Fruit fly (Drosophila melanogaster) whole organism, embryonic: ENCODE measurements around the gene CG42538.

ENCODE experiments used
- BEAF-32 ChIP-seq: fragments of 200-800 bp; sonication (Bioruptor generic); optimal IDR thresholded peaks from 3 replicates; lab custom pipeline; 2017; ENCODE audit warnings: missing biosample characterization, missing genetic modification characterization, mild to moderate bottlenecking, moderate library complexity, missing genetic modification reagents
- CG1024 ChIP-seq: fragments of 200-800 bp; sonication (Bioruptor generic); IDR thresholded peaks from 2 replicates; pipeline ENCODE4 v1.3.6; 2022; ENCODE audit warnings: missing biosample characterization, missing genetic modification characterization
- CG10321 ChIP-seq: fragments of 200-800 bp; sonication (Bioruptor generic); IDR thresholded peaks from 2 replicates; pipeline ENCODE4 v1.3.6; 2022; ENCODE audit warnings: missing biosample characterization, missing genetic modification characterization
- CG11085 ChIP-seq: fragments of 200-800 bp; sonication (Bioruptor generic); IDR thresholded peaks from 2 replicates; pipeline ENCODE4 v1.3.6; 2022; ENCODE audit warnings: missing biosample characterization, missing genetic modification characterization
- CG11696 ChIP-seq: fragments of 200-800 bp; sonication (Bioruptor generic); IDR thresholded peaks from 2 replicates; pipeline ENCODE4 v1.3.6; 2022; ENCODE audit warnings: missing biosample characterization, missing genetic modification characterization
- CG12155 ChIP-seq: fragments of 200-800 bp; sonication (Bioruptor generic); optimal IDR thresholded peaks from 3 replicates; lab custom pipeline; 2016; ENCODE audit warnings: missing biosample characterization, missing genetic modification characterization
- CG12769 ChIP-seq: fragments of 200-800 bp; sonication (Bioruptor generic); optimal IDR thresholded peaks from 2 replicates; lab custom pipeline; 2019; ENCODE audit warnings: missing biosample characterization, mild to moderate bottlenecking, missing genetic modification characterization, moderate library complexity
- CG14050 ChIP-seq: fragments of 200-800 bp; sonication (Bioruptor generic); IDR thresholded peaks from 3 replicates; pipeline ENCODE4 v1.3.6; 2022; ENCODE audit warnings: missing biosample characterization, missing genetic modification characterization
- CG15514 ChIP-seq: fragments of 200-800 bp; sonication (Bioruptor generic); optimal IDR thresholded peaks from 3 replicates; lab custom pipeline; 2017; ENCODE audit warnings: missing biosample characterization, missing genetic modification characterization, mild to moderate bottlenecking, moderate library complexity, missing genetic modification reagents
- CG1603 ChIP-seq: fragments of 200-800 bp; sonication (Bioruptor generic); optimal IDR thresholded peaks from 2 replicates; lab custom pipeline; 2019; ENCODE audit warnings: missing biosample characterization, mild to moderate bottlenecking, missing genetic modification characterization, moderate library complexity
- CG16779 ChIP-seq: fragments of 200-800 bp; sonication (Bioruptor generic); IDR thresholded peaks from 2 replicates; pipeline ENCODE4 v1.3.6; 2022; ENCODE audit warnings: missing biosample characterization, missing genetic modification characterization
- CG32767 ChIP-seq: fragments of 200-800 bp; sonication (Bioruptor generic); IDR thresholded peaks from 2 replicates; pipeline ENCODE4 v1.3.6; 2022; ENCODE audit warnings: missing biosample characterization, missing genetic modification characterization
- CG42726 ChIP-seq: fragments of 200-800 bp; sonication (Bioruptor generic); IDR thresholded peaks from 2 replicates; pipeline ENCODE4 v1.3.6; 2022; ENCODE audit warnings: missing biosample characterization, missing genetic modification characterization; ENCODE audit not compliant: partially characterized antibody
- CG4360 ChIP-seq: fragments of 200-800 bp; sonication (Bioruptor generic); IDR thresholded peaks from 2 replicates; pipeline ENCODE4 v1.3.6; 2022; ENCODE audit warnings: missing biosample characterization, missing genetic modification characterization
- CG43689 ChIP-seq: fragments of 200-800 bp; sonication (Bioruptor generic); IDR thresholded peaks from 2 replicates; pipeline ENCODE4 v1.3.6; 2022; ENCODE audit warnings: missing biosample characterization, missing genetic modification characterization
- CG4404 ChIP-seq: fragments of 200-800 bp; sonication (Bioruptor generic); IDR thresholded peaks from 2 replicates; pipeline ENCODE4 v1.3.6; 2022; ENCODE audit warnings: missing biosample characterization, missing genetic modification characterization
- CG4617 ChIP-seq: fragments of 200-800 bp; sonication (Bioruptor generic); optimal IDR thresholded peaks from 3 replicates; lab custom pipeline; 2016; ENCODE audit warnings: missing biosample characterization, missing genetic modification characterization, borderline replicate concordance
- CG4820 ChIP-seq: fragments of 200-800 bp; sonication (Bioruptor generic); optimal IDR thresholded peaks from 3 replicates; lab custom pipeline; 2016; ENCODE audit warnings: missing biosample characterization, missing genetic modification characterization
- CG6791 ChIP-seq: fragments of 200-800 bp; sonication (Bioruptor generic); IDR thresholded peaks from 3 replicates; pipeline ENCODE4 v1.3.6; 2022; ENCODE audit warnings: missing biosample characterization, missing genetic modification characterization; ENCODE audit not compliant: partially characterized antibody
- CG8281 ChIP-seq: fragments of 200-800 bp; sonication (Bioruptor generic); optimal IDR thresholded peaks from 2 replicates; lab custom pipeline; 2018; ENCODE audit warnings: missing biosample characterization, mild to moderate bottlenecking, missing genetic modification characterization, moderate library complexity
- CG9817 ChIP-seq: fragments of 200-800 bp; sonication (Bioruptor generic); optimal IDR thresholded peaks from 2 replicates; lab custom pipeline; 2018; ENCODE audit warnings: missing biosample characterization, mild to moderate bottlenecking, missing genetic modification characterization, moderate library complexity
- Deaf1 ChIP-seq: fragments of 200-800 bp; optimal IDR thresholded peaks from 3 replicates; lab custom pipeline; 2019; ENCODE audit warnings: missing biosample characterization, mild to moderate bottlenecking, missing genetic modification characterization, moderate library complexity
- Dref ChIP-seq: fragments of 200-800 bp; sonication (Bioruptor generic); IDR thresholded peaks from 2 replicates; pipeline ENCODE4 v1.3.6; 2022; ENCODE audit warnings: missing biosample characterization, missing genetic modification characterization
- Fer1 ChIP-seq: fragments of 200-800 bp; sonication (Bioruptor generic); optimal IDR thresholded peaks from 2 replicates; lab custom pipeline; 2017; ENCODE audit warnings: missing biosample characterization, mild to moderate bottlenecking, missing genetic modification characterization
- Fer3 ChIP-seq: fragments of 200-800 bp; sonication (Bioruptor generic); optimal IDR thresholded peaks from 2 replicates; lab custom pipeline; 2018; ENCODE audit warnings: missing biosample characterization, mild to moderate bottlenecking, missing genetic modification characterization, moderate library complexity
- Lhr ChIP-seq: fragments of 200-800 bp; sonication (Bioruptor generic); optimal IDR thresholded peaks from 3 replicates; lab custom pipeline; 2017; ENCODE audit warnings: mild to moderate bottlenecking, missing biosample characterization, missing genetic modification reagents, missing genetic modification characterization
- Lpt ChIP-seq: fragments of >200 bp; optimal IDR thresholded peaks from 2 replicates; lab custom pipeline; 2018; ENCODE audit warnings: missing biosample characterization, missing genetic modification characterization
- NFAT ChIP-seq: fragments of 200-800 bp; sonication (Bioruptor generic); IDR thresholded peaks from 2 replicates; pipeline ENCODE4 v1.3.6; 2022; ENCODE audit warnings: missing biosample characterization, missing genetic modification characterization
- Ravus ChIP-seq: fragments of 200-800 bp; sonication (Bioruptor generic); IDR thresholded peaks from 2 replicates; pipeline ENCODE4 v1.3.6; 2022; ENCODE audit warnings: missing biosample characterization, missing genetic modification characterization
- Rx ChIP-seq: fragments of 200-800 bp; sonication (Bioruptor generic); IDR thresholded peaks from 2 replicates; pipeline ENCODE4 v1.3.6; 2022; ENCODE audit warnings: missing biosample characterization, missing genetic modification characterization
- Trl ChIP-seq, 3 experiments: fragments of >200 bp in 2 of 3; fragments of 200-800 bp in 1 of 3; sonication (Bioruptor generic) in 1 of 3; optimal IDR thresholded peaks; 2 replicates in 1 of 3; 3 replicates in 2 of 3; lab custom pipeline; 2016 to 2017; ENCODE audit warnings: missing biosample characterization in 1 of 3, missing genetic modification characterization in 1 of 3
- ara ChIP-seq: fragments of 200-800 bp; sonication (Bioruptor generic); IDR thresholded peaks from 2 replicates; pipeline ENCODE4 v1.3.6; 2022; ENCODE audit warnings: missing biosample characterization, missing genetic modification characterization
- bowl ChIP-seq: fragments of 200-800 bp; sonication (Bioruptor generic); IDR thresholded peaks from 2 replicates; pipeline ENCODE4 v1.3.6; 2022; ENCODE audit warnings: missing biosample characterization, missing genetic modification characterization
- br ChIP-seq: fragments of >200 bp; optimal IDR thresholded peaks from 2 replicates; lab custom pipeline; 2017
- da ChIP-seq: fragments of 200-800 bp; sonication (Bioruptor generic); optimal IDR thresholded peaks from 2 replicates; lab custom pipeline; 2016; ENCODE audit warnings: missing biosample characterization, missing genetic modification characterization
- dmrt11E ChIP-seq: fragments of 200-800 bp; sonication (Bioruptor generic); optimal IDR thresholded peaks from 3 replicates; lab custom pipeline; 2018; ENCODE audit warnings: missing biosample characterization, mild to moderate bottlenecking, missing genetic modification characterization, moderate library complexity
- ems ChIP-seq: fragments of 200-800 bp; sonication (Bioruptor generic); optimal IDR thresholded peaks from 3 replicates; lab custom pipeline; 2016; ENCODE audit warnings: missing biosample characterization, missing genetic modification characterization
- fd102C ChIP-seq: fragments of 200-800 bp; sonication (Bioruptor generic); optimal IDR thresholded peaks from 2 replicates; lab custom pipeline; 2018; ENCODE audit warnings: missing biosample characterization, mild to moderate bottlenecking, missing genetic modification characterization, moderate library complexity
- gcm2 ChIP-seq: fragments of 200-800 bp; sonication (Bioruptor generic); optimal IDR thresholded peaks from 2 replicates; lab custom pipeline; 2016; ENCODE audit warnings: missing biosample characterization, missing genetic modification characterization
- mirr ChIP-seq: fragments of 200-800 bp; sonication (Bioruptor generic); optimal IDR thresholded peaks from 3 replicates; lab custom pipeline; 2018; ENCODE audit warnings: missing biosample characterization, mild to moderate bottlenecking, missing genetic modification characterization
- mld ChIP-seq: fragments of 200-800 bp; sonication (Bioruptor generic); IDR thresholded peaks from 3 replicates; pipeline ENCODE4 v1.3.6; 2022; ENCODE audit warnings: missing biosample characterization, missing genetic modification characterization; ENCODE audit not compliant: partially characterized antibody
- onecut ChIP-seq: fragments of 200-800 bp; sonication (Bioruptor generic); IDR thresholded peaks from 2 replicates; pipeline ENCODE4 v1.3.6; 2022; ENCODE audit warnings: missing biosample characterization, missing genetic modification characterization
- salm ChIP-seq: fragments of 200-800 bp; sonication (Bioruptor generic); optimal IDR thresholded peaks from 2 replicates; lab custom pipeline; 2018; ENCODE audit warnings: missing biosample characterization, mild to moderate bottlenecking, missing genetic modification characterization
- sd ChIP-seq: fragments of 200-800 bp; sonication (Bioruptor generic); optimal IDR thresholded peaks from 3 replicates; lab custom pipeline; 2018; ENCODE audit warnings: missing biosample characterization, mild to moderate bottlenecking, missing genetic modification characterization, moderate library complexity
- slbo ChIP-seq: fragments of 200-800 bp; sonication (Bioruptor generic); IDR thresholded peaks from 2 replicates; pipeline ENCODE4 v1.3.6; 2022; ENCODE audit warnings: missing biosample characterization, missing genetic modification characterization
- sug ChIP-seq: fragments of 200-800 bp; optimal IDR thresholded peaks from 2 replicates; lab custom pipeline; 2019; ENCODE audit warnings: missing biosample characterization, mild to moderate bottlenecking, missing genetic modification characterization, moderate library complexity
- ttk ChIP-seq: fragments of 200-800 bp; sonication (Bioruptor generic); IDR thresholded peaks from 2 replicates; pipeline ENCODE4 v2.1.2; 2022; ENCODE audit warnings: missing biosample characterization, missing genetic modification characterization
- tx ChIP-seq: fragments of 200-800 bp; sonication (Bioruptor generic); optimal IDR thresholded peaks from 2 replicates; lab custom pipeline; 2016; ENCODE audit warnings: missing biosample characterization, missing genetic modification characterization
- usp ChIP-seq: fragments of >200 bp; optimal IDR thresholded peaks from 2 replicates; lab custom pipeline; 2017; ENCODE audit warnings: missing biosample characterization, missing genetic modification characterization
- vvl ChIP-seq: fragments of 200-800 bp; sonication (Bioruptor generic); IDR thresholded peaks from 2 replicates; pipeline ENCODE4 v1.3.6; 2022; ENCODE audit warnings: missing biosample characterization, missing genetic modification characterization

Gene CG42538

dm6 chr3L:16045831-16046336 is 11.6 kb downstream of the CG42538 start (continued):
- TF ChIP-seq NFAT (GFP tag; lab: Robert Waterston, UW): peak; percentile 74
- peak; percentile 68 for TF ChIP-seq sug (tag; lab: Kevin White, UChicago)
- peak; percentile 72 for TF ChIP-seq CG4404 (GFP tag; lab: Robert Waterston, UW)
- TF ChIP-seq CG14050 (GFP tag; lab: Robert Waterston, UW): peak; percentile 89
- peak; percentile 67 for TF ChIP-seq Lhr (GFP tag; lab: Kevin White, UChicago)
- peak; percentile 89 for TF ChIP-seq CG1603
- TF ChIP-seq Lpt: no peak
- TF ChIP-seq CG8281 (tag; lab: Kevin White, UChicago): peak; percentile 80
- TF ChIP-seq CG9817 (tag; lab: Kevin White, UChicago): peak; percentile 90
- peak; percentile 98 for TF ChIP-seq vvl
- TF ChIP-seq da: peak; percentile 34
- TF ChIP-seq tx (GFP tag; lab: Kevin White, UChicago): peak; percentile 79
- TF ChIP-seq Fer3 (tag; lab: Kevin White, UChicago): peak; percentile 96
- peak; percentile 74; the same call in 1 of the 2 replicates for TF ChIP-seq CG10321 (GFP tag; lab: Robert Waterston, UW)
- TF ChIP-seq dmrt11E (tag; lab: Kevin White, UChicago): peak; percentile 90
- TF ChIP-seq ttk (GFP tag; lab: Robert Waterston, UW): peak; percentile 85
- peak; percentile 90 for TF ChIP-seq CG32767 (GFP tag; lab: Robert Waterston, UW)
- no peak for TF ChIP-seq Deaf1
- TF ChIP-seq slbo (GFP tag; lab: Robert Waterston, UW): peak; percentile 86
- peak; percentile 75; the same call in 1 of the 2 replicates for TF ChIP-seq CG16779 (GFP tag; lab: Robert Waterston, UW)
- peak; percentile 57 for TF ChIP-seq CG4617 (GFP tag; lab: Kevin White, UChicago)
- TF ChIP-seq ara (GFP tag; lab: Robert Waterston, UW): peak; percentile 95
- no peak for TF ChIP-seq usp (GFP tag; lab: Kevin White, UChicago)
- TF ChIP-seq Rx (GFP tag; lab: Robert Waterston, UW): peak; percentile 83
- peak; percentile 92 for TF ChIP-seq gcm2 (GFP tag; lab: Kevin White, UChicago)
- no peak for TF ChIP-seq br (lab: Kevin White, UChicago)
- TF ChIP-seq CG15514 (GFP tag; lab: Kevin White, UChicago): peak; percentile 81
- no peak for TF ChIP-seq CG42726 (GFP tag; lab: Robert Waterston, UW)
- peak; percentile 72; the same call in 1 of the 2 replicates for TF ChIP-seq CG4360 (GFP tag; lab: Robert Waterston, UW)
- TF ChIP-seq mld (GFP tag; lab: Robert Waterston, UW): no peak
- TF ChIP-seq CG12155 (GFP tag; lab: Kevin White, UChicago): peak; percentile 93
- peak; percentile 62 for TF ChIP-seq onecut (GFP tag; lab: Robert Waterston, UW)
- TF ChIP-seq CG1024: peak; percentile 74
- peak; percentile 85; the same call in 1 of the 2 replicates for TF ChIP-seq bowl (GFP tag; lab: Robert Waterston, UW)
- TF ChIP-seq Ravus (GFP tag; lab: Robert Waterston, UW): peak; percentile 59
- peak; percentile 96 for TF ChIP-seq salm (tag; lab: Kevin White, UChicago)
- peak; percentile 43 for TF ChIP-seq fd102C
- TF ChIP-seq ems (GFP tag; lab: Kevin White, UChicago): peak; percentile 88
- peak; percentile 70 for TF ChIP-seq CG43689
- TF ChIP-seq CG6791: no peak
- peak; percentile 85 for TF ChIP-seq mirr (GFP tag; lab: Kevin White, UChicago)
- TF ChIP-seq Fer1 (GFP tag; lab: Kevin White, UChicago): peak; percentile 97
- peak; percentile 32; the same call in 1 of the 2 replicates for TF ChIP-seq Dref (GFP tag; lab: Robert Waterston, UW)
- peak; percentile 87 for TF ChIP-seq CG11696 (GFP tag; lab: Robert Waterston, UW)
- TF ChIP-seq BEAF-32 (GFP tag; lab: Kevin White, UChicago): no peak
- TF ChIP-seq CG12769: peak; percentile 90
- peak; percentile 81 for TF ChIP-seq CG11085
- peak; percentile 92 for TF ChIP-seq sd (tag; lab: Kevin White, UChicago)
- TF ChIP-seq Trl (optimal IDR thresholded peaks at IDR 0.05; lab: Kevin White, UChicago): no peak
- peak; percentile 87 for TF ChIP-seq Trl (GFP tag; optimal IDR thresholded peaks at IDR 0.05; lab: Kevin White, UChicago)
- peak; percentile 87 for TF ChIP-seq CG4820
